Fruit fly (Drosophila melanogaster) whole organism, embryonic: ENCODE data around the gene GIIIspla2.

ENCODE experiments used
- BEAF-32 ChIP-seq: fragments of 200-800 bp; sonication (Bioruptor generic); optimal IDR thresholded peaks from 3 replicates; lab custom pipeline; 2017; ENCODE audit warnings: missing biosample characterization, missing genetic modification characterization, mild to moderate bottlenecking, moderate library complexity, missing genetic modification reagents
- C15 ChIP-seq: fragments of 200-800 bp; sonication (Bioruptor generic); IDR thresholded peaks from 3 replicates; pipeline ENCODE4 v1.3.6; 2022; ENCODE audit warnings: missing biosample characterization, missing genetic modification characterization
- CG10267 ChIP-seq: fragments of 200-800 bp; sonication (Bioruptor generic); optimal IDR thresholded peaks from 2 replicates; lab custom pipeline; 2018; ENCODE audit warnings: missing biosample characterization, mild to moderate bottlenecking, missing genetic modification characterization, moderate library complexity
- CG11456 ChIP-seq: fragments of 200-800 bp; sonication (Bioruptor generic); IDR thresholded peaks from 3 replicates; pipeline ENCODE4 v1.3.6; 2022; ENCODE audit warnings: missing biosample characterization, missing genetic modification characterization
- CG11560 ChIP-seq: fragments of 200-800 bp; sonication (Bioruptor generic); IDR thresholded peaks from 3 replicates; pipeline ENCODE4 v1.3.6; 2022; ENCODE audit warnings: missing biosample characterization, missing genetic modification characterization
- CG14441 ChIP-seq: fragments of 200-800 bp; sonication (Bioruptor generic); IDR thresholded peaks from 2 replicates; pipeline ENCODE4 v1.3.6; 2022; ENCODE audit warnings: missing biosample characterization, missing genetic modification characterization
- CG14667 ChIP-seq: fragments of 200-800 bp; sonication (Bioruptor generic); IDR thresholded peaks from 2 replicates; pipeline ENCODE4 v1.3.6; 2022; ENCODE audit warnings: missing biosample characterization, missing genetic modification characterization
- CG14860 ChIP-seq: fragments of 200-800 bp; sonication (Bioruptor generic); IDR thresholded peaks from 3 replicates; pipeline ENCODE4 v1.3.6; 2022; ENCODE audit warnings: missing biosample characterization, missing genetic modification characterization; ENCODE audit not compliant: partially characterized antibody
- CG1603 ChIP-seq: fragments of 200-800 bp; sonication (Bioruptor generic); optimal IDR thresholded peaks from 2 replicates; lab custom pipeline; 2019; ENCODE audit warnings: missing biosample characterization, mild to moderate bottlenecking, missing genetic modification characterization, moderate library complexity
- CG17361 ChIP-seq: fragments of 200-800 bp; sonication (Bioruptor generic); IDR thresholded peaks from 3 replicates; pipeline ENCODE4 v1.3.6; 2022; ENCODE audit warnings: missing biosample characterization, missing genetic modification characterization
- CG17829 ChIP-seq: fragments of 200-800 bp; optimal IDR thresholded peaks from 2 replicates; lab custom pipeline; 2019; ENCODE audit warnings: missing biosample characterization, mild to moderate bottlenecking, missing genetic modification characterization, moderate library complexity
- CG2116 ChIP-seq: fragments of 200-800 bp; sonication (Bioruptor generic); optimal IDR thresholded peaks from 3 replicates; lab custom pipeline; 2018; ENCODE audit warnings: missing biosample characterization, mild to moderate bottlenecking, missing genetic modification characterization
- CG30020 ChIP-seq: fragments of 200-800 bp; optimal IDR thresholded peaks from 2 replicates; lab custom pipeline; 2019; ENCODE audit warnings: missing biosample characterization, mild to moderate bottlenecking, missing genetic modification characterization, moderate library complexity
- CG34224 ChIP-seq: fragments of 200-800 bp; sonication (Bioruptor generic); IDR thresholded peaks from 3 replicates; pipeline ENCODE4 v1.3.6; 2022; ENCODE audit warnings: missing biosample characterization, missing genetic modification characterization; ENCODE audit not compliant: partially characterized antibody
- CG3995 ChIP-seq: fragments of 200-800 bp; sonication (Bioruptor generic); optimal IDR thresholded peaks from 3 replicates; lab custom pipeline; 2016; ENCODE audit warnings: missing biosample characterization, missing genetic modification characterization
- CG4360 ChIP-seq: fragments of 200-800 bp; sonication (Bioruptor generic); IDR thresholded peaks from 2 replicates; pipeline ENCODE4 v1.3.6; 2022; ENCODE audit warnings: missing biosample characterization, missing genetic modification characterization
- CG4617 ChIP-seq: fragments of 200-800 bp; sonication (Bioruptor generic); optimal IDR thresholded peaks from 3 replicates; lab custom pipeline; 2016; ENCODE audit warnings: missing biosample characterization, missing genetic modification characterization, borderline replicate concordance
- CG6791 ChIP-seq: fragments of 200-800 bp; sonication (Bioruptor generic); IDR thresholded peaks from 3 replicates; pipeline ENCODE4 v1.3.6; 2022; ENCODE audit warnings: missing biosample characterization, missing genetic modification characterization; ENCODE audit not compliant: partially characterized antibody
- CG6813 ChIP-seq: fragments of 200-800 bp; sonication (Bioruptor generic); optimal IDR thresholded peaks from 2 replicates; lab custom pipeline; 2017; ENCODE audit warnings: missing biosample characterization, missing genetic modification characterization, mild to moderate bottlenecking, moderate library complexity, missing genetic modification reagents
- CG7745 ChIP-seq: fragments of 200-800 bp; sonication (Bioruptor generic); optimal IDR thresholded peaks from 2 replicates; lab custom pipeline; 2018; ENCODE audit warnings: missing biosample characterization, mild to moderate bottlenecking, missing genetic modification characterization, moderate library complexity
- CG7963 ChIP-seq: fragments of 200-800 bp; sonication (Bioruptor generic); IDR thresholded peaks from 3 replicates; pipeline ENCODE4 v1.3.6; 2022; ENCODE audit warnings: missing biosample characterization, missing genetic modification characterization; ENCODE audit not compliant: partially characterized antibody
- CG8765 ChIP-seq: fragments of 200-800 bp; sonication (Bioruptor generic); IDR thresholded peaks from 2 replicates; pipeline ENCODE4 v1.3.6; 2022; ENCODE audit warnings: missing biosample characterization, missing genetic modification characterization
- Dll ChIP-seq: fragments of 200-800 bp; sonication (Bioruptor generic); IDR thresholded peaks from 4 replicates; pipeline ENCODE4 v1.3.6; 2022; ENCODE audit warnings: missing biosample characterization, missing genetic modification characterization; ENCODE audit not compliant: partially characterized antibody
- Doc3 ChIP-seq: fragments of 200-800 bp; sonication (Bioruptor generic); IDR thresholded peaks from 3 replicates; pipeline ENCODE4 v1.3.6; 2022; ENCODE audit warnings: missing biosample characterization, missing genetic modification characterization; ENCODE audit not compliant: partially characterized antibody
- HLH4C ChIP-seq: fragments of 200-800 bp; sonication (Bioruptor generic); IDR thresholded peaks from 3 replicates; pipeline ENCODE4 v1.3.6; 2022; ENCODE audit warnings: missing biosample characterization, missing genetic modification characterization; ENCODE audit not compliant: partially characterized antibody
- MBD-R2 ChIP-seq: fragments of 200-800 bp; sonication (Bioruptor generic); IDR thresholded peaks from 2 replicates; pipeline ENCODE4 v1.3.6; 2022; ENCODE audit warnings: missing biosample characterization, missing genetic modification characterization
- Med ChIP-seq: fragments of 200-800 bp; sonication (Bioruptor generic); peaks from one replicate; lab custom pipeline; 2016; ENCODE audit warnings: missing biosample characterization, missing genetic modification characterization, mild to moderate bottlenecking, inconsistent platforms, moderate library complexity
- Myb ChIP-seq: fragments of 200-800 bp; sonication (Bioruptor generic); optimal IDR thresholded peaks from 2 replicates; lab custom pipeline; 2016; ENCODE audit warnings: missing biosample characterization, missing genetic modification characterization
- Nf-YC ChIP-seq: fragments of 200-800 bp; optimal IDR thresholded peaks from 3 replicates; lab custom pipeline; 2019; ENCODE audit warnings: missing biosample characterization, mild to moderate bottlenecking, missing genetic modification characterization, moderate library complexity
- Poxn ChIP-seq: fragments of 200-800 bp; sonication (Bioruptor generic); IDR thresholded peaks from 2 replicates; pipeline ENCODE4 v1.3.6; 2022; ENCODE audit warnings: missing biosample characterization, missing genetic modification characterization
- Scr ChIP-seq: fragments of 200-800 bp; sonication (Bioruptor generic); IDR thresholded peaks from 2 replicates; pipeline ENCODE4 v1.3.6; 2022; ENCODE audit warnings: missing biosample characterization, missing genetic modification characterization; ENCODE audit not compliant: partially characterized antibody
- Sin3A ChIP-seq: fragments of >200 bp; optimal IDR thresholded peaks from 2 replicates; lab custom pipeline; 2018
- Sry-β ChIP-seq: fragments of 200-800 bp; sonication (Bioruptor generic); optimal IDR thresholded peaks from 2 replicates; lab custom pipeline; 2018; ENCODE audit warnings: missing biosample characterization, mild to moderate bottlenecking, missing genetic modification characterization, moderate library complexity
- Sry-δ ChIP-seq: fragments of 200-800 bp; sonication (Bioruptor generic); optimal IDR thresholded peaks from 2 replicates; lab custom pipeline; 2016; ENCODE audit warnings: missing biosample characterization, missing genetic modification characterization
- amos ChIP-seq: fragments of 200-800 bp; sonication (Bioruptor generic); IDR thresholded peaks from 2 replicates; pipeline ENCODE4 v1.3.6; 2022; ENCODE audit warnings: missing biosample characterization, missing genetic modification characterization; ENCODE audit not compliant: partially characterized antibody
- caup ChIP-seq: fragments of 200-800 bp; sonication (Bioruptor generic); optimal IDR thresholded peaks from 3 replicates; lab custom pipeline; 2017; ENCODE audit warnings: missing biosample characterization, mild to moderate bottlenecking, missing genetic modification characterization, moderate library complexity; ENCODE audit not compliant: severe bottlenecking
- crp ChIP-seq, 2 experiments: fragments of 200-800 bp; sonication (Bioruptor generic); optimal IDR thresholded peaks; 2 replicates in 1 of 2; 3 replicates in 1 of 2; lab custom pipeline; 2017; ENCODE audit warnings: missing biosample characterization in 2 of 2, missing genetic modification characterization in 2 of 2, mild to moderate bottlenecking in 1 of 2, moderate library complexity in 1 of 2
- ewg ChIP-seq: fragments of 200-800 bp; sonication (Bioruptor generic); optimal IDR thresholded peaks from 3 replicates; lab custom pipeline; 2017; ENCODE audit warnings: mild to moderate bottlenecking, missing biosample characterization, missing genetic modification reagents, missing genetic modification characterization
- inv ChIP-seq: fragments of 200-800 bp; sonication (Bioruptor generic); IDR thresholded peaks from 2 replicates; pipeline ENCODE4 v1.3.6; 2022; ENCODE audit warnings: missing biosample characterization, missing genetic modification characterization; ENCODE audit not compliant: partially characterized antibody
- lola ChIP-seq, 3 experiments: fragments of >200 bp in 2 of 3; fragments of 200-800 bp in 1 of 3; sonication (Bioruptor generic) in 1 of 3; optimal IDR thresholded peaks; 2 replicates each; lab custom pipeline; 2017 to 2019; ENCODE audit warnings: missing biosample characterization in 3 of 3, missing genetic modification characterization in 3 of 3, mild to moderate bottlenecking in 1 of 3, moderate library complexity in 1 of 3
- nmo ChIP-seq: fragments of 200-800 bp; sonication (Bioruptor generic); optimal IDR thresholded peaks from 2 replicates; lab custom pipeline; 2018; ENCODE audit warnings: missing biosample characterization, mild to moderate bottlenecking, missing genetic modification characterization, moderate library complexity
- rib ChIP-seq: fragments of 200-800 bp; sonication (Bioruptor generic); IDR thresholded peaks from 2 replicates; pipeline ENCODE4 v1.3.6; 2022; ENCODE audit warnings: missing biosample characterization, missing genetic modification characterization
- sqz ChIP-seq: fragments of 200-800 bp; sonication (Bioruptor generic); optimal IDR thresholded peaks from 3 replicates; lab custom pipeline; 2018; ENCODE audit warnings: missing biosample characterization, mild to moderate bottlenecking, missing genetic modification characterization
- ssp ChIP-seq: fragments of 200-800 bp; sonication (Bioruptor generic); IDR thresholded peaks from 2 replicates; pipeline ENCODE4 v1.3.6; 2022; ENCODE audit warnings: missing biosample characterization, missing genetic modification characterization
- trem ChIP-seq: fragments of 200-800 bp; optimal IDR thresholded peaks from 3 replicates; lab custom pipeline; 2019; ENCODE audit warnings: missing biosample characterization, mild to moderate bottlenecking, missing genetic modification characterization, moderate library complexity
- zen2 ChIP-seq: fragments of 200-800 bp; sonication (Bioruptor generic); IDR thresholded peaks from 3 replicates; pipeline ENCODE4 v1.3.6; 2022; ENCODE audit warnings: missing biosample characterization, missing genetic modification characterization; ENCODE audit not compliant: partially characterized antibody

Gene GIIIspla2

dm6 chrX:8129204-8129997 is 28.0 kb upstream of the GIIIspla2 start, which contains the start of gene CG2116 (continued):
- TF ChIP-seq CG11456 (no peak), CG11560 (0 out of 3 replicates have a peak, but pooled peaks have one; percentile 33), Dll (peak; percentile 79), amos (GFP tag; lab: Robert Waterston, UW) (peak; percentile 73), CG8765 (GFP tag; lab: Robert Waterston, UW) (no peak), CG30020 (peak; percentile 45), Myb (GFP tag; lab: Kevin White, UChicago) (peak; percentile 47), C15 (no peak), crp (GFP tag; optimal IDR thresholded peaks at IDR 0.05; lab: Kevin White, UChicago) (peak in 1 of 2 experiments; percentile 25), ewg (peak; percentile 76), inv (peak; percentile 59; the same call in 1 of the 2 replicates), CG7745 (tag; lab: Kevin White, UChicago) (peak; percentile 90), CG1603 (tag; lab: Kevin White, UChicago) (peak; percentile 49), CG6813 (GFP tag; lab: Kevin White, UChicago) (no peak), Med (peak; percentile 74), CG14667 (no peak), caup (GFP tag; lab: Kevin White, UChicago) (no peak), CG3995 (GFP tag; lab: Kevin White, UChicago) (peak; percentile 46), BEAF-32 (GFP tag; lab: Kevin White, UChicago) (peak; percentile 85), MBD-R2 (peak; percentile 47), HLH4C (GFP tag; lab: Robert Waterston, UW) (peak; percentile 63; the same call in 2 of the 3 replicates), lola (GFP tag; optimal IDR thresholded peaks at IDR 0.05; lab: Kevin White, UChicago) (peak in 1 of 3 experiments; percentile 6), zen2 (GFP tag; lab: Robert Waterston, UW) (peak; percentile 52; the same call in 1 of the 3 replicates), nmo (peak; percentile 26), Scr (GFP tag; lab: Robert Waterston, UW) (peak; percentile 79), ssp (GFP tag; lab: Robert Waterston, UW) (peak; percentile 57; the same call in 1 of the 2 replicates), CG4617 (peak; percentile 48), CG4360 (peak; percentile 54), CG6791 (GFP tag; lab: Robert Waterston, UW) (peak; percentile 64), Sry-β (GFP tag; lab: Kevin White, UChicago) (no peak), CG7963 (GFP tag; lab: Robert Waterston, UW) (peak; percentile 59; the same call in 2 of the 3 replicates), CG14860 (GFP tag; lab: Robert Waterston, UW) (peak; percentile 59; the same call in 1 of the 3 replicates), CG17361 (GFP tag; lab: Robert Waterston, UW) (no peak), Doc3 (GFP tag; lab: Robert Waterston, UW) (peak; percentile 64), rib (GFP tag; lab: Robert Waterston, UW) (no peak), sqz (GFP tag; lab: Kevin White, UChicago) (peak; percentile 66), CG2116 (GFP tag; lab: Kevin White, UChicago) (peak; percentile 93), CG10267 (peak; percentile 37), Poxn (no peak), CG34224 (GFP tag; lab: Robert Waterston, UW) (peak; percentile 53; the same call in 2 of the 3 replicates), CG14441 (no peak), Sry-δ (GFP tag; lab: Kevin White, UChicago) (peak; percentile 73), trem (tag; lab: Kevin White, UChicago) (peak; percentile 36), CG17829 (peak; percentile 3), Sin3A (lab: Kevin White, UChicago) (peak; percentile 56), Nf-YC (tag; lab: Kevin White, UChicago) (peak; percentile 20)
